Worm (Caenorhabditis elegans): ENCODE measurements around the gene lst-6.

The lst-6 gene

DNA sequence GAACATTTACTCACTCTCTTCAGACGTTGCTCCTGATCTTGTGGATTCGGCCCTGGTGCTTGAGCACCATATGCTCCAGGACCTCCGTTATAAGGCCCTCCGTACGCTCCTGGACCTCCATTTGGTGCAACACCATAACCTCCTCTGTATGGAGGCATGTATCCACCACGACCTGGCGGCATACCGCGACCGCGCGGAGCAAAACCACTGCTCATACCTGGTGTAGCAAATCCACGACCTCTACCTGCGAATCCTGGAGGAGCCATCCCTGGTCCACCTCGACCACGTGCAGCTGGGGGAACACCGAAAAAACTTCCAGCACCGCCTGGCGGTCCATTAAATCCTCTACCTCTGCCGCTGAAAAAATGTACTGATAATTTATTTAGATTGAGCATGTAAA is 27.2 kb upstream of the lst-6 start:
- TF ChIP-seq efl-1 (optimal IDR thresholded peaks at IDR 0.05) (no peak), efl-1 (GFP tag; optimal IDR thresholded peaks at IDR 0.05 in 1 of 2) (peak in 1 of 2 experiments; percentile 59), nhr-11 (tag; optimal IDR thresholded peaks at IDR 0.05) (no peak)

DNA sequence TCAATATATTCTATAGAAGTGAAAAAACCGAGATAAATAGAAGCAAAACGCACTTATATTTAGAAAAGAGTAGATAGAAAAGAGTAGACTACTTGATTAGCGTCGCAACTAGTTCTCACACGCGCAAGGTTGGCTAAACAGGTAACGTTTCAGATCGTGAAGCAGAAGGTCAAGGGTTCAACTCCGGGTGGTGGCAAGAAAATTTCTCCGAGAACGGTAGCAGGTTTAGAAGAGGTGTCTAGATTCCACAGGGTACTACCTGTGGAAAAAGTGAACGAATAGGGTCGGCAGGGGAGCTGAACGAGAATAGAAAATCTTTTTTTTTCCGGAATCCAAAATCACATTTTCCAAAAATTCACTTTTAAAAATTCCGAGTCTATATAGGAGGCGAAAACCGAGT is 19.8 kb upstream of the lst-6 start:
- peak; percentile 57 for TF ChIP-seq nhr-19 (GFP tag; conservative IDR thresholded peaks at IDR 0.05)
- peak; percentile 29 for TF ChIP-seq nhr-47 (tag; optimal IDR thresholded peaks at IDR 0.05)
- 0 out of 2 replicates have a peak, but pooled peaks have one; percentile 9 for TF ChIP-seq grh-1 (GFP tag; IDR thresholded peaks at IDR 0.05)
- TF ChIP-seq nhr-90 (tag; optimal IDR thresholded peaks at IDR 0.05; ENCODE audit: poor library complexity), result peak; percentile 32

DNA sequence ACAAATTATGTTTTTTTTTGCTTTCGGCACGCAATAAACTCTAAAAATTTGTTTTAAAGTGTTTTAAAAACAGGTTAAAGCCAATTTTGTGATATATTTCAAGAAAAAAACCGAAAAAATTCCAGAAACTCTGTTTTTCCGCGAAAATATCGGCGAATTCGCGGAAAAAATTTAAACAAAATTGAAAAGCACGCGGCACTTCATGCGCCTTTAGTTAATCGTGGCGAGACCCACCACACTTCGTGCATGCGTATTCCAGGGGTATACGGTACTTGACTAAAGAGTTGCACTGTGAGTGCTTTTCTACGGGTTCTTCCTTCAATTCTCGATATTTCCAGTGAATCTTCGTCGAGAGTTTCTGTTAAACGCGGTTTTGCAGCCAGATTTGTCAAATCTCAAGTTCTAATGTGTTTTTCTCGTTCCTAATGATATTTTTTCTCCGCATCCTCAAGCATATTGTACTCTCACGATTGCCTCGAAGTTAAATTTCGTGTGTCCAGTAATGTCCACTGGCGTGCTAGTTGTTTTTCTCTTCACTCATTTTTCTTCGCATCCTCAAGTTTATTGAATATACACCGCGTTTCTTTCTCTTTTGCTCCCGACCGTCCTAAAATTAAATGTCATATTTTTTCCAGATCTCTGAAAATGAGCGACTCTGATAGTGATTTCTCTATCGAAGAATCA is 15.5 kb upstream of the lst-6 start, which contains the start of gene cin-4:
Gene cin-4, plus strand, starts transcription at position 634 of the 684 bp plus-strand sequence.
- TF ChIP-seq vab-15 (tag; optimal IDR thresholded peaks at IDR 0.05) (no peak), pqm-1 (tag; optimal IDR thresholded peaks at IDR 0.05) (no peak), xbp-1 (tag; optimal IDR thresholded peaks at IDR 0.05) (no peak), nhr-90 (tag; optimal IDR thresholded peaks at IDR 0.05; ENCODE audit: poor library complexity) (no peak), ztf-11 (tag; optimal IDR thresholded peaks at IDR 0.05) (no peak), nhr-19 (GFP tag; conservative IDR thresholded peaks at IDR 0.05) (no peak), alr-1 (tag; optimal IDR thresholded peaks at IDR 0.05; ENCODE audit: borderline replicate concordance) (no peak), ceh-82 (tag; optimal IDR thresholded peaks at IDR 0.05) (no peak), C34B4.2 (tag; optimal IDR thresholded peaks at IDR 0.05) (no peak), mef-2 (tag; optimal IDR thresholded peaks at IDR 0.05) (no peak), lin-14 (GFP tag; optimal IDR thresholded peaks at IDR 0.05) (no peak), mep-1 (tag; optimal IDR thresholded peaks at IDR 0.05) (no peak), skn-1 (tag; optimal IDR thresholded peaks at IDR 0.05) (no peak), nhr-84 (tag; optimal IDR thresholded peaks at IDR 0.05) (no peak), rnt-1 (tag; optimal IDR thresholded peaks at IDR 0.05) (no peak), lsy-2 (tag; optimal IDR thresholded peaks at IDR 0.05) (no peak), elt-2 (tag; optimal IDR thresholded peaks at IDR 0.05) (no peak), zip-4 (GFP tag; optimal IDR thresholded peaks at IDR 0.05) (no peak), ceh-88 (GFP tag; IDR thresholded peaks at IDR 0.05) (no peak), swsn-7 (tag; optimal IDR thresholded peaks at IDR 0.05) (no peak)

DNA sequence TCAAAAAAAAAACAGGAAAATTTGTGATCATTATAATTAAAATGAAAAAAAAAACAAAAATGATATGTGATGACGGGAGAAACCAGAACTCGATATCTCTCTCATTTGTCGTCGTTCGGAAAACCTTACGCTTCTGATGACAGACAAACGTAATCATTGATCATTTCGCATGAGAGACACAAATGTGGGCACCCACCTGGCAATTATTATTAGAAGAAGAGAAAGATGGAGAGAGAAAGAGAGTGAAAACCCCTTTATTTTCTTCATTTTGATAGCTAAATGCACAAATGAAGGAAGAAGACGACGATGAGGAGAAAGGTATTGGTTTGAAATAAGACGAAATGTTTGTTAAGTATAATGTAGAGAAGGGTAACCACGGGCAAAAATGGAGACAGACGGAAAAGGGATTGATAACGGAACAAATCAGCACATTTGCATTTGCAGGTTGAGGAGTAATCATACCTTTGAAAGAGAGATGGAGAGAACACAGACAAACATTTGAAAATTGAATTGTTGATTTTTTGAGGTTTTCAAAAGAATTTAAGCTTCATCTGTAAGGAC is 8.9 kb upstream of the lst-6 start:
- TF ChIP-seq sox-4 (tag; optimal IDR thresholded peaks at IDR 0.05) (no peak), lin-14 (GFP tag; optimal IDR thresholded peaks at IDR 0.05) (no peak), nhr-90 (tag; optimal IDR thresholded peaks at IDR 0.05; ENCODE audit: poor library complexity) (no peak), lir-3 (tag; optimal IDR thresholded peaks at IDR 0.05; ENCODE audit: poor library complexity) (no peak), nhr-20 (tag; optimal IDR thresholded peaks at IDR 0.05) (peak; percentile 17), efl-1 (optimal IDR thresholded peaks at IDR 0.05) (no peak), efl-1 (GFP tag; optimal IDR thresholded peaks at IDR 0.05 in 1 of 2) (peak in 1 of 2 experiments; percentile 22), hlh-17 (GFP tag; optimal IDR thresholded peaks at IDR 0.05; ENCODE audit: borderline replicate concordance) (no peak), ces-1 (GFP tag; optimal IDR thresholded peaks at IDR 0.05) (no peak), lsy-2 (tag; optimal IDR thresholded peaks at IDR 0.05) (peak in 1 of 2 experiments; percentile 6), blmp-1 (tag; optimal IDR thresholded peaks at IDR 0.05) (peak; percentile 33), lin-35 (GFP tag; optimal IDR thresholded peaks at IDR 0.05) (peak in 1 of 2 experiments; percentile 36), lin-13 (GFP tag; optimal IDR thresholded peaks at IDR 0.05) (no peak), skn-1 (tag; optimal IDR thresholded peaks at IDR 0.05) (no peak), elt-2 (tag; optimal IDR thresholded peaks at IDR 0.05) (peak; percentile 61), fkh-4 (tag; optimal IDR thresholded peaks at IDR 0.05; ENCODE audit: borderline replicate concordance) (no peak), nhr-28 (tag; optimal IDR thresholded peaks at IDR 0.05) (no peak), mdl-1 (tag; optimal IDR thresholded peaks at IDR 0.05) (no peak)
